Worm (Caenorhabditis elegans) whole organism, young adult: Measurements from ENCODE around the gene srz-60.
"Not testable (repeated sequence)": the region's sequence is repeated elsewhere in the genome, so short reads cannot be mapped to it uniquely, and the experiment has no call there.

Experiments used
- B0261.1 ChIP-seq: sonication (generic microtip); optimal IDR thresholded peaks from 2 replicates; lab custom pipeline; 2016; ENCODE audit warnings: mild to moderate bottlenecking, missing genetic modification characterization, moderate library complexity, missing compliant biosample characterization
- B0336.3 ChIP-seq: fragments of 200-800 bp; sonication (Bioruptor generic); IDR thresholded peaks from 2 replicates; pipeline ENCODE4 v1.3.6; 2022; ENCODE audit warnings: missing genetic modification characterization, missing compliant biosample characterization
- C17E4.6 ChIP-seq: fragments of 200-800 bp; sonication (Bioruptor generic); IDR thresholded peaks from 2 replicates; pipeline ENCODE4 v1.3.6; 2022; ENCODE audit warnings: missing genetic modification reagents, missing genetic modification characterization, missing compliant biosample characterization
- F33H1.4 ChIP-seq: fragments of 200-800 bp; sonication (Bioruptor generic); IDR thresholded peaks from 2 replicates; pipeline ENCODE4 v1.3.6; 2022; ENCODE audit warnings: missing genetic modification reagents, missing genetic modification characterization, missing compliant biosample characterization
- F57C9.4 ChIP-seq: sonication (generic microtip); optimal IDR thresholded peaks from 2 replicates; lab custom pipeline; 2017; ENCODE audit warnings: mild to moderate bottlenecking, missing genetic modification characterization, missing compliant biosample characterization
- K11D2.4 ChIP-seq: fragments of 200-800 bp; sonication (Bioruptor generic); IDR thresholded peaks from 2 replicates; pipeline ENCODE4 v1.3.6; 2022; ENCODE audit warnings: missing genetic modification reagents, missing genetic modification characterization, missing compliant biosample characterization
- Y56A3A.18 ChIP-seq: fragments of 200-800 bp; sonication (Bioruptor generic); IDR thresholded peaks from 2 replicates; pipeline ENCODE4 v1.3.6; 2022; ENCODE audit warnings: missing genetic modification reagents, missing genetic modification characterization, missing compliant biosample characterization
- Y67H2A.10 ChIP-seq: fragments of 200-800 bp; sonication (Bioruptor generic); conservative IDR thresholded peaks from 2 replicates; pipeline ENCODE4 v1.3.6; 2022; ENCODE audit warnings: missing genetic modification reagents, missing genetic modification characterization, missing compliant biosample characterization
- ama-1 ChIP-seq, 3 experiments: fragments of 150-350 bp in 1 of 3; sonication (generic microtip) in 2 of 3; optimal IDR thresholded peaks; 2 replicates each; lab custom pipeline; 2014 to 2018; ENCODE audit warnings: missing biosample characterization in 2 of 3, missing genetic modification characterization in 2 of 3, missing genetic modification reagents in 2 of 3
- atf-7 ChIP-seq: sonication (generic microtip); optimal IDR thresholded peaks from 2 replicates; lab custom pipeline; 2017; ENCODE audit warnings: mild to moderate bottlenecking, missing genetic modification characterization, missing compliant biosample characterization
- attf-6 ChIP-seq: fragments of 200-800 bp; sonication (Bioruptor generic); IDR thresholded peaks from 2 replicates; pipeline ENCODE4 v1.3.6; 2022; ENCODE audit warnings: missing genetic modification reagents, missing genetic modification characterization, missing compliant biosample characterization
- bed-1 ChIP-seq: fragments of 200-800 bp; sonication (Bioruptor generic); IDR thresholded peaks from 2 replicates; pipeline ENCODE4 v1.3.6; 2022; ENCODE audit warnings: missing genetic modification reagents, missing genetic modification characterization, missing compliant biosample characterization
- ceh-40 ChIP-seq: fragments of 200-800 bp; sonication (Bioruptor generic); IDR thresholded peaks from 2 replicates; pipeline ENCODE4 v1.3.6; 2022; ENCODE audit warnings: missing genetic modification characterization, missing compliant biosample characterization
- ceh-79 ChIP-seq: sonication (generic microtip); optimal IDR thresholded peaks from 2 replicates; lab custom pipeline; 2017; ENCODE audit warnings: mild to moderate bottlenecking, missing genetic modification characterization, missing compliant biosample characterization
- ceh-91 ChIP-seq: fragments of 200-800 bp; sonication (Bioruptor generic); IDR thresholded peaks from 2 replicates; pipeline ENCODE4 v1.3.6; 2022; ENCODE audit warnings: missing genetic modification reagents, missing genetic modification characterization, missing compliant biosample characterization
- chd-7 ChIP-seq: sonication (generic microtip); optimal IDR thresholded peaks from 2 replicates; lab custom pipeline; 2016; ENCODE audit warnings: mild to moderate bottlenecking, missing genetic modification characterization, moderate library complexity, missing compliant biosample characterization
- dpff-1 ChIP-seq: sonication (generic microtip); optimal IDR thresholded peaks from 2 replicates; lab custom pipeline; 2017; ENCODE audit warnings: mild to moderate bottlenecking, missing genetic modification characterization, missing compliant biosample characterization
- dpl-1 ChIP-seq: fragments of 150-350 bp; optimal IDR thresholded peaks from 2 replicates; lab custom pipeline; 2014; ENCODE audit warnings: missing biosample characterization, missing genetic modification reagents, missing genetic modification characterization
- efl-1 ChIP-seq: fragments of 150-350 bp; optimal IDR thresholded peaks from 2 replicates; lab custom pipeline; 2014; ENCODE audit warnings: missing biosample characterization, missing genetic modification reagents, missing genetic modification characterization
- egrh-3 ChIP-seq: fragments of 200-800 bp; sonication (Bioruptor generic); IDR thresholded peaks from 2 replicates; pipeline ENCODE4 v1.3.6; 2022; ENCODE audit warnings: missing genetic modification reagents, missing genetic modification characterization, missing compliant biosample characterization
- ekl-4 ChIP-seq: fragments of 200-800 bp; sonication (Bioruptor generic); IDR thresholded peaks from 2 replicates; pipeline ENCODE4 v1.3.6; 2022; ENCODE audit warnings: missing genetic modification reagents, missing genetic modification characterization, missing compliant biosample characterization
- hsf-1 ChIP-seq: fragments of 200-800 bp; sonication (Bioruptor generic); IDR thresholded peaks from 2 replicates; pipeline ENCODE4 v1.3.6; 2022; ENCODE audit warnings: missing genetic modification reagents, missing genetic modification characterization, missing compliant biosample characterization
- let-526 ChIP-seq: fragments of 200-800 bp; sonication (Bioruptor generic); IDR thresholded peaks from 2 replicates; pipeline ENCODE4 v1.3.6; 2022; ENCODE audit warnings: missing genetic modification reagents, missing genetic modification characterization, missing compliant biosample characterization
- let-607 ChIP-seq, 2 experiments: fragments of 200-800 bp in 1 of 2; sonication (Bioruptor generic) in 1 of 2; sonication (generic microtip) in 1 of 2; optimal IDR thresholded peaks; 2 replicates each; lab custom pipeline; 2016 to 2018; ENCODE audit warnings: mild to moderate bottlenecking in 2 of 2, missing compliant biosample characterization in 2 of 2, missing genetic modification characterization in 2 of 2, moderate library complexity in 2 of 2, missing genotype in 1 of 2
- lin-54 ChIP-seq: fragments of 200-800 bp; sonication (Bioruptor generic); optimal IDR thresholded peaks from 2 replicates; lab custom pipeline; 2018; ENCODE audit warnings: mild to moderate bottlenecking, missing genetic modification characterization, missing compliant biosample characterization
- lir-1 ChIP-seq: fragments of 200-800 bp; sonication (Bioruptor generic); conservative IDR thresholded peaks from 2 replicates; pipeline ENCODE4 v1.3.6; 2022; ENCODE audit warnings: missing genetic modification reagents, missing genetic modification characterization, missing compliant biosample characterization
- lsl-1 ChIP-seq: fragments of 200-800 bp; sonication (Bioruptor generic); optimal IDR thresholded peaks from 2 replicates; lab custom pipeline; 2018; ENCODE audit warnings: mild to moderate bottlenecking, missing genetic modification characterization, moderate library complexity, missing compliant biosample characterization
- madf-3 ChIP-seq: fragments of 200-800 bp; sonication (Bioruptor generic); IDR thresholded peaks from 2 replicates; pipeline ENCODE4 v1.3.6; 2022; ENCODE audit warnings: missing genetic modification reagents, missing genetic modification characterization, missing compliant biosample characterization
- madf-8 ChIP-seq: fragments of 200-800 bp; sonication (Bioruptor generic); conservative IDR thresholded peaks from 2 replicates; pipeline ENCODE4 v1.3.6; 2022; ENCODE audit warnings: missing genetic modification reagents, missing genetic modification characterization, missing compliant biosample characterization
- mcd-1 ChIP-seq: fragments of 200-800 bp; sonication (Bioruptor generic); IDR thresholded peaks from 2 replicates; pipeline ENCODE4 v1.3.6; 2022; ENCODE audit warnings: missing genetic modification reagents, missing genetic modification characterization, missing compliant biosample characterization
- nfyb-1 ChIP-seq: fragments of 200-800 bp; sonication (Bioruptor generic); IDR thresholded peaks from 2 replicates; pipeline ENCODE4 v1.3.6; 2022; ENCODE audit warnings: missing genetic modification reagents, missing genetic modification characterization, missing compliant biosample characterization
- nhr-120 ChIP-seq: fragments of 200-800 bp; sonication (Bioruptor generic); IDR thresholded peaks from 2 replicates; pipeline ENCODE4 v1.3.6; 2022; ENCODE audit warnings: missing genetic modification characterization, missing compliant biosample characterization
- nhr-27 ChIP-seq: fragments of 200-800 bp; sonication (Bioruptor generic); optimal IDR thresholded peaks from 2 replicates; lab custom pipeline; 2018; ENCODE audit warnings: mild to moderate bottlenecking, missing genetic modification characterization, moderate library complexity, missing compliant biosample characterization
- nhr-90 ChIP-seq: sonication (generic microtip); optimal IDR thresholded peaks from 2 replicates; lab custom pipeline; 2016; ENCODE audit warnings: missing genotype, mild to moderate bottlenecking, missing genetic modification characterization, missing compliant biosample characterization
- sdz-38 ChIP-seq: sonication (generic microtip); optimal IDR thresholded peaks from 2 replicates; lab custom pipeline; 2016; ENCODE audit warnings: missing genotype, missing genetic modification characterization, missing compliant biosample characterization
- sptf-2 ChIP-seq: fragments of 200-800 bp; sonication (Bioruptor generic); optimal IDR thresholded peaks from 2 replicates; lab custom pipeline; 2018; ENCODE audit warnings: mild to moderate bottlenecking, missing genetic modification characterization, missing compliant biosample characterization
- tbp1 ChIP-seq: fragments of 200-800 bp; sonication (Bioruptor generic); optimal IDR thresholded peaks from 2 replicates; lab custom pipeline; 2018; ENCODE audit warnings: mild to moderate bottlenecking, missing genetic modification characterization, missing compliant biosample characterization
- unc-130 ChIP-seq: sonication (generic microtip); optimal IDR thresholded peaks from 2 replicates; lab custom pipeline; 2016; ENCODE audit warnings: missing genetic modification reagents, missing genetic modification characterization, missing compliant biosample characterization
- xnd-1 ChIP-seq: sonication (generic microtip); optimal IDR thresholded peaks from 2 replicates; lab custom pipeline; 2016; ENCODE audit warnings: missing genotype, missing genetic modification reagents, missing genetic modification characterization, missing compliant biosample characterization
- zim-3 ChIP-seq: sonication (generic microtip); optimal IDR thresholded peaks from 2 replicates; lab custom pipeline; 2017; ENCODE audit warnings: mild to moderate bottlenecking, missing genetic modification characterization, moderate library complexity, missing compliant biosample characterization
- ztf-18 ChIP-seq: sonication (generic microtip); optimal IDR thresholded peaks from 2 replicates; lab custom pipeline; 2016; ENCODE audit warnings: missing genotype, mild to moderate bottlenecking, missing genetic modification characterization, missing compliant biosample characterization

The srz-60 gene

DNA sequence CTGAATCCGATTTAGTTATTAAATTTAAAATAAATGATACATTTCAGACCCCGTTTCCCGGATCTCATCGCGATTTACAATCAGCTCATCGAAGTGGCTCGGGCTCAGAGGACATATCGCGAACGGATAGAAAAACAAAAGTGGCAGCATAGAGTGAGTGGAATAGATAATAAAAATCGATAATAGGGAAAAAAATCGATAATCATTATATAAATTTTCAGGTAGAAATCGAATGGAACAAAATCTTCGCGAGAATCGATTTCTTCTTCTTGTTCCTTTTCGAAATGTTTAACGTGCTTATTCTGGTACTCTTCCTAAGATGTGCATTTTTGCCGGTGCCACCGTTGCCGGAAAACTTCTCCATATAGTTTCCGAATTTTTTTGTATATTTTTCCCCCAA, 10.0 kb upstream of the srz-60 start:
- TF ChIP-seq lsl-1 (GFP tag; lab: Kevin White, UChicago) (no peak), F33H1.4 (GFP tag; lab: Robert Waterston, UW) (no peak), C17E4.6 (no peak), zim-3 (tag; lab: Kevin White, UChicago) (no peak), attf-6 (GFP tag; lab: Robert Waterston, UW) (no peak), lir-1 (no peak), atf-7 (tag; lab: Kevin White, UChicago) (no peak)

DNA sequence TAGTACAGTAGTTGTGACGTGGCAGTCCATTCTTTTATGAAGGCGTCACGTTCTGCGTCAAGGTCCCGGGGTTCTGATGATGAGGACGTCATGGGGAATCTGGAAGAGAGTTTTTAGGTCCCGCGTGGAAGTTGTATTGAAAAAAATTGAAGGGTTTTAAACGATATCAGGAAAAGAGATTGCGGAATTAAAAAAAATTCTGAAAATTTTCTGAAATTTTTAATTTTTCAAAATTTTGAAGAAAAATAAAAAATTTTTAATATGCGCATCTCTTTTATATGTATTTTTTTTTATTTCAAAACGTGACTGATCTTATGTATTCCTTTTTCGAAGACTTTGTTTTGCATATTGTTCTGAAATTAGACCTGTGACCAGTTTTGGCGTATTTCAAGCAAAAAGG, 6.2 kb upstream of the srz-60 start, which contains the start of gene C04C3.6:
Gene C04C3.6 (minus strand): TSS at position 101 of the 400 bp plus-strand sequence.
- TF ChIP-seq ceh-79: no peak
- no peak for TF ChIP-seq nfyb-1 (GFP tag; lab: Robert Waterston, UW)
- no peak for TF ChIP-seq hsf-1 (GFP tag; lab: Robert Waterston, UW)
- no peak for TF ChIP-seq unc-130 (GFP tag; lab: Kevin White, UChicago)
- TF ChIP-seq B0261.1 (tag; lab: Kevin White, UChicago): no peak
- no peak for TF ChIP-seq let-607 (tag; optimal IDR thresholded peaks at IDR 0.05; lab: Kevin White, UChicago)
- TF ChIP-seq chd-7 (tag; lab: Kevin White, UChicago): no peak
- no peak for TF ChIP-seq B0336.3
- no peak for TF ChIP-seq nhr-120 (GFP tag; lab: Robert Waterston, UW)
- no peak for TF ChIP-seq ceh-40 (GFP tag; lab: Robert Waterston, UW)
- TF ChIP-seq efl-1 (GFP tag; lab: Kevin White, UChicago): no peak
- no peak for TF ChIP-seq Y67H2A.10 (GFP tag; lab: Robert Waterston, UW)
- TF ChIP-seq madf-3: no peak
- TF ChIP-seq bed-1: no peak
- no peak for TF ChIP-seq C17E4.6

DNA sequence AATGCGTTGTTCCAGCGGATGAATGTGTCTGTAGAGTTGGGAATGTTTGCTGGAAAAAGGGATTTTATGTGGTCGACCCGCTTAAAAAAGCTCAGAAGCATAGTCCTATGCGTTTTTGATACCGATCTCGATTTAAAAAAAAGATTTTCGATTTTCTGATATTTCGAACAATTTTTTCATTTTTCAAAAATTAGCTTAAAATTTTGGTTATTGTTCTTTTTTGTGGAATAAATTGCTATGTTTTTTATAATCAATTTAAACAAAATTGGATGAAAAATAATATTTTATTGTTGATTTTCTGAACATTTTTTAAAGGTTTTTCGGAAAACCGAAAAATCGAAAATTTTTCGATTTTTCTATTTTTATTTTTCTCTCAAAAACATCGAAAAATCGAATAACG, 4.7 kb downstream of the srz-60 start, which contains the start of gene C04C3.7:
Gene C04C3.7 (minus strand): TSS at position 101 of the 400 bp plus-strand sequence.
- TF ChIP-seq nhr-90 (tag; lab: Kevin White, UChicago); tbp1 (GFP tag; lab: Kevin White, UChicago); dpl-1 (GFP tag; lab: Kevin White, UChicago): not testable (repeated sequence)

- no peak for TF ChIP-seq zim-3 (tag; lab: Kevin White, UChicago)
- no peak for TF ChIP-seq egrh-3
- TF ChIP-seq sdz-38 (tag; lab: Kevin White, UChicago): no peak
- no peak for TF ChIP-seq ceh-91
- TF ChIP-seq K11D2.4 (GFP tag; lab: Robert Waterston, UW): no peak
- no peak for TF ChIP-seq ama-1 (optimal IDR thresholded peaks at IDR 0.05; lab: Kevin White, UChicago)
- no peak for TF ChIP-seq ama-1 (GFP tag; optimal IDR thresholded peaks at IDR 0.05; lab: Kevin White, UChicago)
- TF ChIP-seq dpff-1 (tag; lab: Kevin White, UChicago): no peak
- no peak for TF ChIP-seq tbp1 (GFP tag; lab: Kevin White, UChicago)
- TF ChIP-seq ztf-18 (tag; lab: Kevin White, UChicago): no peak
- no peak for TF ChIP-seq ekl-4 (GFP tag; lab: Robert Waterston, UW)
- no peak for TF ChIP-seq madf-8 (GFP tag; lab: Robert Waterston, UW)
- no peak for TF ChIP-seq sptf-2 (GFP tag; lab: Kevin White, UChicago)
- TF ChIP-seq Y56A3A.18 (GFP tag; lab: Robert Waterston, UW): no peak
- no peak for TF ChIP-seq nhr-90 (tag; lab: Kevin White, UChicago)
- no peak for TF ChIP-seq F57C9.4 (tag; lab: Kevin White, UChicago)
- no peak for TF ChIP-seq nhr-27
- no peak for TF ChIP-seq xnd-1 (tag; lab: Kevin White, UChicago)
- no peak for TF ChIP-seq lin-54
- TF ChIP-seq let-526: no peak
- TF ChIP-seq mcd-1 (GFP tag; lab: Robert Waterston, UW): no peak
Measured at ce11 chrIV:3436021-3436420, 7.3 kb downstream of the srz-60 start, which contains the start of gene srz-32. Gene srz-32, plus strand, starts transcription at chrIV:3436321.
